Fruit fly (Drosophila melanogaster) Kc167 (cell line): ENCODE measurements around the gene CG31103.

Experiments used
- Myc ChIP-seq: fragments of >200 bp; optimal IDR thresholded peaks from 2 replicates; lab custom pipeline; 2017; ENCODE audit warnings: missing external identifiers
- Sin3A ChIP-seq: fragments of >200 bp; optimal IDR thresholded peaks from 2 replicates; lab custom pipeline; 2018; ENCODE audit warnings: missing external identifiers
- h ChIP-seq: fragments of >200 bp; optimal IDR thresholded peaks from 3 replicates; lab custom pipeline; 2018; ENCODE audit warnings: missing external identifiers
- insv ChIP-seq: fragments of >200 bp; optimal IDR thresholded peaks from 3 replicates; lab custom pipeline; 2018; ENCODE audit warnings: missing external identifiers
- psq ChIP-seq: fragments of >200 bp; optimal IDR thresholded peaks from 2 replicates; lab custom pipeline; 2017; ENCODE audit warnings: missing external identifiers

DNA sequence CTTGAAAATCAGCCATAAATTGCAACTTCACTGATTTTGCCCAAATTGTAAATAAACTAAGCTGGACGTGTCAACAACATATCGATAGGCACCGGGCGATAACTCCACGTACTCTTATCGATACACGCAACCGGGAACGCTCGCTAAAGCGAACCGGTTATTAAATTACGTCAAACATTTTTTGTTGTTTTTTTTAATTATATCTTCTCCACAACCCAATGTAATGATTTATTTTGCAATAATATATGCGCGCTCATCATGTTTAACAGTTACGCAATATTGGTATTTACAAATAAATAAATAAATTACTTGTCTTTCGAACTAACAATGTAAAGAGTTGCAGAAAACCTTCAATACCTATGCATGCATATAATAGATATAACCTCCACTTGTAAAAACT is 4.0 kb upstream of the CG31103 start, which contains the start of gene Saysd1:
- TF ChIP-seq psq (lab: Kevin White, UChicago): no peak
- TF ChIP-seq h (lab: Kevin White, UChicago): no peak
- TF ChIP-seq Sin3A (lab: Kevin White, UChicago): no peak
- TF ChIP-seq insv (lab: Kevin White, UChicago): no peak
- TF ChIP-seq Myc (lab: Kevin White, UChicago): no peak
